Worm (Caenorhabditis elegans) whole organism, L4/young adult: ENCODE results near the gene C05G5.2.

Source experiments
- W03F9.2 ChIP-seq: fragments of 150-350 bp; optimal IDR thresholded peaks from 2 replicates; lab custom pipeline; 2014; ENCODE audit warnings: missing biosample characterization, missing genetic modification characterization
- dao-5 ChIP-seq: sonication (generic microtip); optimal IDR thresholded peaks from 2 replicates; lab custom pipeline; 2016; ENCODE audit warnings: missing genotype, missing genetic modification characterization, moderate library complexity, missing compliant biosample characterization
- him-1 ChIP-seq: sonication (generic microtip); optimal IDR thresholded peaks from 2 replicates; lab custom pipeline; 2016; ENCODE audit warnings: missing genotype, missing genetic modification reagents, missing genetic modification characterization, missing compliant biosample characterization

The C05G5.2 gene

ce11 chrX:14731828-14732331, 15.2 kb upstream of the C05G5.2 start, which contains the start of gene F33C8.4:
Gene F33C8.4, plus strand, starts transcription at chrX:14732281.
- TF ChIP-seq dao-5 (no peak), him-1 (tag; lab: Kevin White, UChicago) (no peak), W03F9.2 (tag; lab: Kevin White, UChicago) (no peak)

DNA sequence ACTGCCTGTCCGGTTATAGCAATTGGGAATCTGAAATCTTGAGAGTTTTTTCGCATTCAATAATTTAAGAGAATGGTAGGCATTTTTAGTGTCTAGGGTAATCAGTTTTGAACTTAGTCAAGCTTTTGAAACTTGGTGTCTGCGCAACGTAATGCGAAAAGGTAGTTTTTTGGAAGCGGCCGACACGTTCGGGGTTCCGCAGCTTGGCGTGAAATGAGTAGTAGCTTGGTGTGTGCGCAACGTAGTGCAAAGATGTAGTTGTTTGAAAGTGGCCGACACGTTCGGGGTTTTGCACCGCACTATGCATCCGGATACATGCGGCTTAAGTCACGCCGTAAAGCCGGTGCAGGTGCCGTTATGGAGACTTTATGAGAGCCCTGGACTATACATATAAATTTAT, 10.9 kb upstream of the C05G5.2 start:
- no peak for TF ChIP-seq W03F9.2 (tag; lab: Kevin White, UChicago)
- no peak for TF ChIP-seq dao-5
- no peak for TF ChIP-seq him-1 (tag; lab: Kevin White, UChicago)

- TF ChIP-seq him-1 (tag; lab: Kevin White, UChicago) (no peak), dao-5 (no peak)
Observed at ce11 chrX:14736955-14737621, 10.0 kb upstream of the C05G5.2 start.

ce11 chrX:14737623-14738022, 9.5 kb upstream of the C05G5.2 start:
- TF ChIP-seq W03F9.2 (tag; lab: Kevin White, UChicago), result no peak
- no peak for TF ChIP-seq him-1 (tag; lab: Kevin White, UChicago)
- TF ChIP-seq dao-5, result no peak

DNA sequence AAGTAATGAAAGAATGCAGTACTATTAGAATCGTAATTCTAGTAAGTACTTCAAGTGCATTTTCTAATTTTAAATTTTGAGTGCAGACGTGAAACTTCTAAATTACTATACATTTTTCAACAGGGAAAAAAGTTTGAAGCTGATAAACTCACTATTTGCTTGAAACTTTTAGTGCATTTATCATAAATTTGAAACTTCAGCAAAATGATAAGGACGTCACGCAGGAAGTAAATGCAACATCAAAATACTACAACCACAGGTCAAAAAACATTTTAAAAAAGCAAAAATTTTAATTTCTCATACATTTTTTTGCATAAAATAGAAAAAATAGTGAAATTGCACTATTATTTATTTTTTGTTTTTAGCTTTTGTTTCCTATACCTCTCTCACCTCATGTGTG, 7.6 kb upstream of the C05G5.2 start:
- no peak for TF ChIP-seq him-1 (tag; lab: Kevin White, UChicago)
- TF ChIP-seq dao-5, result no peak
- TF ChIP-seq W03F9.2 (tag; lab: Kevin White, UChicago), result no peak

DNA sequence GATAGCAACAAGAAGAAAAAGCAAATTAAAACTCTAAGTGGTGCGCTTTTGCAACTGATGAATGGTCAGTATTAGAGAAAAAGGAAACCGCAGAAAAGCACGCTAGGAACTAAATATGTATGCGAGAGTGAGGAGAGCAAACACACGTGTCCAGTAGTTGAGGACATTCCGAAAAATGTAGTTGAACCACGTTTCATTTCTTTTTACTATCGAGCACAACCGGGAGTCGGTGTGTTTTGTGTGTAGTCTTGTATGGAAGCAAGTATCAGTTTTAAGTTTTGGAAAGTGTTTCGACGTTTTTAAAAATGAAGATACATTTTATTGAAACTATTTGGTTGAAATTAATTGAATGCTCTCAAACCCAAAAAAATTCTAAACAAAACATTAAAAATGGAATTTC, 7.1 kb upstream of the C05G5.2 start, which contains the start of gene C05G5.1:
Gene C05G5.1, minus strand, starts transcription at position 101 of the 400 bp plus-strand sequence.
- TF ChIP-seq W03F9.2 (tag; lab: Kevin White, UChicago) (no peak), dao-5 (no peak), him-1 (tag; lab: Kevin White, UChicago) (no peak)

DNA sequence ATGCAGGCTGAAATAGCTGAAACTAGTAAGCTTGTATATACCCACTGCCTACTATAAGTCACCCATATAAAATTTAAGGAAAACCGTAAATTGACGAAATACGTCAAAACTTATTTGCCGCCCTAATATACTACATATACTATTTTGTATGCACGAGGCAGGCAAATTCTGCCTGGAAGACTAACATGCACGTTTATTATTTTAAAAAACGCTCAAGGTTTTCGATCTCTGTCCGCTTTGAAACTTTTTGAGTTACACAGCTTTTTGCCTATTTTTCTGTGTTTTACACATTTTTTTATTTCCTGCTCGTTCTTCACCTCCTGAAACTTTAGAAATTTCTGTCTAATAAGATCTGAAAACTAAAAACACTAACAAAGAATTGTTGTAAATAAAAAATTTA, 3.9 kb upstream of the C05G5.2 start:
- TF ChIP-seq dao-5 (no peak), W03F9.2 (tag; lab: Kevin White, UChicago) (no peak), him-1 (tag; lab: Kevin White, UChicago) (no peak)

ce11 chrX:14743780-14744179, 3.3 kb upstream of the C05G5.2 start, which contains the start of gene C05G5.7:
Gene C05G5.7, minus strand, starts transcription at chrX:14743780.
- TF ChIP-seq him-1 (tag; lab: Kevin White, UChicago), result no peak
- TF ChIP-seq dao-5, result no peak
- no peak for TF ChIP-seq W03F9.2 (tag; lab: Kevin White, UChicago)

- no peak for TF ChIP-seq W03F9.2 (tag; lab: Kevin White, UChicago)
- no peak for TF ChIP-seq dao-5
- TF ChIP-seq him-1 (tag; lab: Kevin White, UChicago), result no peak
Observed at ce11 chrX:14744496-14744895, 2.6 kb upstream of the C05G5.2 start.

ce11 chrX:14745218-14745617, 1.9 kb upstream of the C05G5.2 start:
- TF ChIP-seq dao-5 (no peak), him-1 (tag; lab: Kevin White, UChicago) (no peak), W03F9.2 (tag; lab: Kevin White, UChicago) (no peak)

ce11 chrX:14751911-14752310, 4.8 kb downstream of the C05G5.2 start, which contains the start of gene C05G5.3:
Gene C05G5.3, minus strand, starts transcription at chrX:14752011.
- TF ChIP-seq W03F9.2 (tag; lab: Kevin White, UChicago), result no peak
- no peak for TF ChIP-seq him-1 (tag; lab: Kevin White, UChicago)
- TF ChIP-seq dao-5, result no peak

DNA sequence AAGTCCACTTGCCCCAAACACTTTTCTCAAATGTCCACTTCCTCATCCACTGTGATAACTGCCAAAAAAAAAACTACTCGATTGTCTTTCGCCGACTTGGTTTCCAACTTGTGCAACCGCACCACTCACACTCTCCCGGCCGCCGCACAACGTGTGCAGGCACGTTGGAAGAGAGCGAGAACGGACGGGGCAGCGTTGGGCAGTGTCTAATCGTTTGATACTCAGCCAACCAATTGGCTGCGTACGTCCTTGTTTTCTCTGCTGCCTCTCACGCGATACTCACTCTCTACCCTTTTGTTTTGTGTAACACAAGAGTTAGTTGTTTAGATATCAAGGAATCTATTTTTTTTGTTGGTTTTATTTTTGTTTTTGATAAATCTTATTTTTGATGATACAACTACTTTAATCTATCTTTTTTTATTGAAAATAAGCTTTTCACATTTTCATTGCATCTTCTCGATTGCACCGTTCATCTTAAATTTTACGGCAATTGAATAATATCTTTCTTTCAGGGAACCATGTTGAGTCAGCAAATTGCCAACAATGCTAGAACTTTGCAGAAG, 6.5 kb downstream of the C05G5.2 start, which contains the start of gene sucl-1:
Gene sucl-1, plus strand, starts transcription at position 513 of the 563 bp plus-strand sequence.
- TF ChIP-seq W03F9.2 (tag; lab: Kevin White, UChicago) (peak; percentile 65), dao-5 (no peak), him-1 (tag; lab: Kevin White, UChicago) (peak; percentile 11)

- TF ChIP-seq dao-5 (no peak), W03F9.2 (tag; lab: Kevin White, UChicago) (no peak), him-1 (tag; lab: Kevin White, UChicago) (no peak)
Observed at ce11 chrX:14755847-14756246, 8.7 kb downstream of the C05G5.2 start.

DNA sequence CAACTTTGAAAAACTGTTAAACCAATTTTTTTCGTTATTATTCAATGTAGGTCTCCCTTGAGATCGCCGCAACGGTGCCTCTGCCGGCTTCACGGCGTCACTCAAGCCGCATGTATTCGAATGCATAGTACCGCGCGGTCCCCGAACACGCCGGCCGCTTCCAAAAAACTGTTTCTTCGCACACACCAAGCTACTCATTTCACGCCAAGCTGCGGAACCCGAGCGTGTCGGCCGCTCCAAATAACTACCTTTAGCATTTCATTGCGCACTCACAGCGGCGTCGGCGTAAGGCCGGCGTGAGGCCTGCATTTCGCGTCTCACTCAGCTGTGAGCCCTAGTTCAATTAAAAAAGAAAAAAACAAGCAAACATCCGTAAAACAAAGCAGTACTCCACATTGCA, 9.5 kb downstream of the C05G5.2 start:
- no peak for TF ChIP-seq W03F9.2 (tag; lab: Kevin White, UChicago)
- no peak for TF ChIP-seq him-1 (tag; lab: Kevin White, UChicago)
- no peak for TF ChIP-seq dao-5
